Fruit fly (Drosophila melanogaster) whole organism, embryonic: ENCODE data around the gene kirre.
A peak's percentile ranks its signal among the peaks of the same experiment; 100 is the strongest.

Source experiments
- Aef1 ChIP-seq: fragments of 200-800 bp; sonication (Bioruptor generic); IDR thresholded peaks from 3 replicates; pipeline ENCODE4 v1.3.6; 2022; ENCODE audit warnings: missing biosample characterization, missing genetic modification characterization
- Bdp1 ChIP-seq: fragments of 200-800 bp; sonication (Bioruptor generic); optimal IDR thresholded peaks from 3 replicates; lab custom pipeline; 2016; ENCODE audit warnings: missing biosample characterization, missing genetic modification characterization
- CG10959 ChIP-seq: fragments of 200-800 bp; sonication (Bioruptor generic); IDR thresholded peaks from 2 replicates; pipeline ENCODE4 v1.3.6; 2022; ENCODE audit warnings: missing biosample characterization, missing genetic modification characterization
- CG11696 ChIP-seq: fragments of 200-800 bp; sonication (Bioruptor generic); IDR thresholded peaks from 2 replicates; pipeline ENCODE4 v1.3.6; 2022; ENCODE audit warnings: missing biosample characterization, missing genetic modification characterization
- CG11723 ChIP-seq: fragments of 200-800 bp; sonication (Bioruptor generic); optimal IDR thresholded peaks from 2 replicates; lab custom pipeline; 2017; ENCODE audit warnings: missing biosample characterization, mild to moderate bottlenecking, missing genetic modification characterization
- CG12769 ChIP-seq: fragments of 200-800 bp; sonication (Bioruptor generic); optimal IDR thresholded peaks from 2 replicates; lab custom pipeline; 2019; ENCODE audit warnings: missing biosample characterization, mild to moderate bottlenecking, missing genetic modification characterization, moderate library complexity
- CG12942 ChIP-seq: fragments of 200-800 bp; sonication (Bioruptor generic); optimal IDR thresholded peaks from 3 replicates; lab custom pipeline; 2016; ENCODE audit warnings: missing biosample characterization, missing genetic modification characterization
- CG13424 ChIP-seq: fragments of 200-800 bp; sonication (Bioruptor generic); optimal IDR thresholded peaks from 2 replicates; lab custom pipeline; 2019; ENCODE audit warnings: missing biosample characterization, mild to moderate bottlenecking, missing genetic modification characterization, moderate library complexity
- CG14710 ChIP-seq: fragments of 200-800 bp; sonication (Bioruptor generic); optimal IDR thresholded peaks from 3 replicates; lab custom pipeline; 2019; ENCODE audit warnings: missing biosample characterization, mild to moderate bottlenecking, missing genetic modification characterization, moderate library complexity
- CG17568 ChIP-seq: fragments of 200-800 bp; sonication (Bioruptor generic); optimal IDR thresholded peaks from 2 replicates; lab custom pipeline; 2018; ENCODE audit warnings: missing biosample characterization, mild to moderate bottlenecking, missing genetic modification characterization, moderate library complexity
- CG1792 ChIP-seq: fragments of 200-800 bp; sonication (Bioruptor generic); optimal IDR thresholded peaks from 2 replicates; lab custom pipeline; 2016; ENCODE audit warnings: missing biosample characterization, missing genetic modification characterization
- CG33213 ChIP-seq: fragments of 200-800 bp; sonication (Bioruptor generic); optimal IDR thresholded peaks from 3 replicates; lab custom pipeline; 2016; ENCODE audit warnings: missing biosample characterization, missing genetic modification characterization
- CG4424 ChIP-seq: fragments of 200-800 bp; sonication (Bioruptor generic); optimal IDR thresholded peaks from 3 replicates; lab custom pipeline; 2016; ENCODE audit warnings: missing biosample characterization, missing genetic modification characterization
- CG6272 ChIP-seq: fragments of 200-800 bp; sonication (Bioruptor generic); IDR thresholded peaks from 2 replicates; pipeline ENCODE4 v1.3.6; 2022; ENCODE audit warnings: missing biosample characterization, missing genetic modification characterization
- CG6683 ChIP-seq: fragments of 200-800 bp; sonication (Bioruptor generic); optimal IDR thresholded peaks from 2 replicates; lab custom pipeline; 2017; ENCODE audit warnings: missing biosample characterization, mild to moderate bottlenecking, missing genetic modification characterization, missing genetic modification reagents
- CG6765 ChIP-seq: fragments of 200-800 bp; sonication (Bioruptor generic); optimal IDR thresholded peaks from 3 replicates; lab custom pipeline; 2017; ENCODE audit warnings: missing biosample characterization, mild to moderate bottlenecking, missing genetic modification characterization
- CG6791 ChIP-seq: fragments of 200-800 bp; sonication (Bioruptor generic); IDR thresholded peaks from 3 replicates; pipeline ENCODE4 v1.3.6; 2022; ENCODE audit warnings: missing biosample characterization, missing genetic modification characterization; ENCODE audit not compliant: partially characterized antibody
- CG7745 ChIP-seq: fragments of 200-800 bp; sonication (Bioruptor generic); optimal IDR thresholded peaks from 2 replicates; lab custom pipeline; 2018; ENCODE audit warnings: missing biosample characterization, mild to moderate bottlenecking, missing genetic modification characterization, moderate library complexity
- CG8765 ChIP-seq: fragments of 200-800 bp; sonication (Bioruptor generic); IDR thresholded peaks from 2 replicates; pipeline ENCODE4 v1.3.6; 2022; ENCODE audit warnings: missing biosample characterization, missing genetic modification characterization
- CG9797 ChIP-seq: fragments of 200-800 bp; sonication (Bioruptor generic); optimal IDR thresholded peaks from 3 replicates; lab custom pipeline; 2018; ENCODE audit warnings: missing biosample characterization, mild to moderate bottlenecking, missing genetic modification characterization
- CHES-1-like ChIP-seq: fragments of 200-800 bp; sonication (Bioruptor generic); optimal IDR thresholded peaks from 2 replicates; lab custom pipeline; 2016; ENCODE audit warnings: missing biosample characterization, missing genetic modification characterization
- Deaf1 ChIP-seq: fragments of 200-800 bp; optimal IDR thresholded peaks from 3 replicates; lab custom pipeline; 2019; ENCODE audit warnings: missing biosample characterization, mild to moderate bottlenecking, missing genetic modification characterization, moderate library complexity
- Dfd ChIP-seq, 2 experiments: fragments of >200 bp; optimal IDR thresholded peaks; 2 replicates each; lab custom pipeline; 2017; ENCODE audit warnings: missing biosample characterization in 2 of 2, missing genetic modification characterization in 2 of 2
- Dip2 ChIP-seq: fragments of 200-800 bp; sonication (Bioruptor generic); IDR thresholded peaks from 2 replicates; pipeline ENCODE4 v1.3.6; 2022; ENCODE audit warnings: missing biosample characterization, missing genetic modification characterization
- Drgx ChIP-seq: fragments of 200-800 bp; sonication (Bioruptor generic); IDR thresholded peaks from 2 replicates; pipeline ENCODE4 v1.3.6; 2022; ENCODE audit warnings: missing biosample characterization, missing genetic modification characterization
- Eip74EF ChIP-seq, 2 experiments: fragments of 200-800 bp in 1 of 2; fragments of >200 bp in 1 of 2; sonication (Bioruptor generic) in 1 of 2; optimal IDR thresholded peaks; 2 replicates each; lab custom pipeline; 2017 to 2019; ENCODE audit warnings: missing biosample characterization in 2 of 2, missing genetic modification characterization in 2 of 2, mild to moderate bottlenecking in 1 of 2, moderate library complexity in 1 of 2
- Elba2 ChIP-seq: fragments of 200-800 bp; sonication (Bioruptor generic); optimal IDR thresholded peaks from 3 replicates; lab custom pipeline; 2016; ENCODE audit warnings: missing biosample characterization, missing genetic modification characterization
- Fer2 ChIP-seq: fragments of 200-800 bp; sonication (Bioruptor generic); optimal IDR thresholded peaks from 2 replicates; lab custom pipeline; 2018; ENCODE audit warnings: missing biosample characterization, mild to moderate bottlenecking, missing genetic modification characterization, moderate library complexity
- Gsc ChIP-seq: fragments of 200-800 bp; sonication (Bioruptor generic); IDR thresholded peaks from 2 replicates; pipeline ENCODE4 v1.3.6; 2022; ENCODE audit warnings: missing biosample characterization, missing genetic modification characterization
- HHEX ChIP-seq: fragments of 200-800 bp; sonication (Bioruptor generic); optimal IDR thresholded peaks from 3 replicates; lab custom pipeline; 2017; ENCODE audit warnings: missing biosample characterization, mild to moderate bottlenecking, missing genetic modification characterization, missing genetic modification reagents
- Lim3 ChIP-seq: fragments of 200-800 bp; sonication (Bioruptor generic); IDR thresholded peaks from 2 replicates; pipeline ENCODE4 v1.3.6; 2022; ENCODE audit warnings: missing biosample characterization, missing genetic modification characterization
- MESR4 ChIP-seq: fragments of 200-800 bp; sonication (Bioruptor generic); optimal IDR thresholded peaks from 2 replicates; lab custom pipeline; 2018; ENCODE audit warnings: missing biosample characterization, mild to moderate bottlenecking, missing genetic modification characterization, moderate library complexity
- Med ChIP-seq: fragments of 200-800 bp; sonication (Bioruptor generic); peaks from one replicate; lab custom pipeline; 2016; ENCODE audit warnings: missing biosample characterization, missing genetic modification characterization, mild to moderate bottlenecking, inconsistent platforms, moderate library complexity
- Mes4 ChIP-seq: fragments of 200-800 bp; sonication (Bioruptor generic); optimal IDR thresholded peaks from 2 replicates; lab custom pipeline; 2016; ENCODE audit warnings: missing biosample characterization, missing genetic modification characterization
- Stat92E ChIP-seq, 3 experiments: fragments of >200 bp in 2 of 3; fragments of 200-800 bp in 1 of 3; sonication (Bioruptor generic) in 1 of 3; optimal IDR thresholded peaks; 2 replicates each; lab custom pipeline; 2017 to 2019; ENCODE audit warnings: missing biosample characterization in 3 of 3, missing genetic modification characterization in 3 of 3, mild to moderate bottlenecking in 1 of 3, moderate library complexity in 1 of 3
- Taf1 ChIP-seq: fragments of 200-800 bp; sonication (Bioruptor generic); IDR thresholded peaks from 2 replicates; pipeline ENCODE4 v1.3.6; 2022; ENCODE audit warnings: missing biosample characterization, missing genetic modification characterization
- Usf ChIP-seq: fragments of 200-800 bp; sonication (Bioruptor generic); optimal IDR thresholded peaks from 2 replicates; lab custom pipeline; 2017; ENCODE audit warnings: missing genotype, missing biosample characterization, missing genetic modification characterization
- YL-1 ChIP-seq: fragments of 200-800 bp; sonication (Bioruptor generic); optimal IDR thresholded peaks from 3 replicates; lab custom pipeline; 2017; ENCODE audit warnings: missing biosample characterization, mild to moderate bottlenecking, missing genetic modification characterization
- ash1 ChIP-seq: fragments of 200-800 bp; sonication (Bioruptor generic); optimal IDR thresholded peaks from 2 replicates; lab custom pipeline; 2018; ENCODE audit warnings: missing biosample characterization, mild to moderate bottlenecking, missing genetic modification characterization
- bowl ChIP-seq: fragments of 200-800 bp; sonication (Bioruptor generic); IDR thresholded peaks from 2 replicates; pipeline ENCODE4 v1.3.6; 2022; ENCODE audit warnings: missing biosample characterization, missing genetic modification characterization
- cad ChIP-seq: fragments of >200 bp; optimal IDR thresholded peaks from 2 replicates; lab custom pipeline; 2017; ENCODE audit warnings: missing biosample characterization, missing genetic modification characterization
- chm ChIP-seq: fragments of 200-800 bp; sonication (Bioruptor generic); IDR thresholded peaks from 2 replicates; pipeline ENCODE4 v1.3.6; 2022; ENCODE audit warnings: missing biosample characterization, missing genetic modification characterization
- fru ChIP-seq: fragments of >200 bp; optimal IDR thresholded peaks from 2 replicates; lab custom pipeline; 2017
- lmd ChIP-seq: fragments of 200-800 bp; sonication (Bioruptor generic); IDR thresholded peaks from 2 replicates; pipeline ENCODE4 v1.3.6; 2022; ENCODE audit warnings: missing biosample characterization, missing genetic modification characterization
- nmo ChIP-seq: fragments of 200-800 bp; sonication (Bioruptor generic); optimal IDR thresholded peaks from 2 replicates; lab custom pipeline; 2018; ENCODE audit warnings: missing biosample characterization, mild to moderate bottlenecking, missing genetic modification characterization, moderate library complexity
- otp ChIP-seq: fragments of 200-800 bp; sonication (Bioruptor generic); IDR thresholded peaks from 3 replicates; pipeline ENCODE4, ENCODE4 v1.3.6; 2022; ENCODE audit warnings: missing biosample characterization, missing genetic modification characterization
- pum ChIP-seq: fragments of 200-800 bp; sonication (Bioruptor generic); optimal IDR thresholded peaks from 2 replicates; lab custom pipeline; 2016; ENCODE audit warnings: missing biosample characterization, missing genetic modification characterization
- pzg ChIP-seq: fragments of 200-800 bp; sonication (Bioruptor generic); optimal IDR thresholded peaks from 3 replicates; lab custom pipeline; 2018; ENCODE audit warnings: missing biosample characterization, mild to moderate bottlenecking, missing genetic modification characterization, moderate library complexity
- slou ChIP-seq: fragments of 200-800 bp; sonication (Bioruptor generic); optimal IDR thresholded peaks from 3 replicates; lab custom pipeline; 2016; ENCODE audit warnings: missing biosample characterization, missing genetic modification characterization
- sob ChIP-seq: fragments of 200-800 bp; sonication (Bioruptor generic); IDR thresholded peaks from 2 replicates; pipeline ENCODE4 v1.3.6; 2022; ENCODE audit warnings: missing biosample characterization, missing genetic modification characterization
- tgo ChIP-seq: fragments of 200-800 bp; sonication (Bioruptor generic); IDR thresholded peaks from 3 replicates; pipeline ENCODE4 v1.3.6; 2022; ENCODE audit warnings: missing biosample characterization, missing genetic modification characterization
- wek ChIP-seq: fragments of 200-800 bp; sonication (Bioruptor generic); optimal IDR thresholded peaks from 3 replicates; lab custom pipeline; 2018; ENCODE audit warnings: missing biosample characterization, mild to moderate bottlenecking, missing genetic modification characterization, moderate library complexity
- wor ChIP-seq: fragments of 200-800 bp; sonication (Bioruptor generic); IDR thresholded peaks from 2 replicates; pipeline ENCODE4 v1.3.6; 2022; ENCODE audit warnings: missing biosample characterization, missing genetic modification characterization

The kirre gene

dm6 chrX:2714730-2715129 is 25.5 kb upstream of the kirre start (continued):
- peak; percentile 46 for TF ChIP-seq Med (GFP tag; lab: Kevin White, UChicago)
- no peak for TF ChIP-seq YL-1 (GFP tag; lab: Kevin White, UChicago)
- TF ChIP-seq Bdp1 (GFP tag; lab: Kevin White, UChicago): no peak
- no peak for TF ChIP-seq CG9797 (GFP tag; lab: Kevin White, UChicago)
- no peak for TF ChIP-seq bowl (GFP tag; lab: Robert Waterston, UW)
- TF ChIP-seq CG7745: no peak
- no peak for TF ChIP-seq slou (GFP tag; lab: Kevin White, UChicago)
- TF ChIP-seq Taf1 (GFP tag; lab: Robert Waterston, UW): no peak
- TF ChIP-seq Dfd (GFP tag; optimal IDR thresholded peaks at IDR 0.05; lab: Kevin White, UChicago): no peak
- no peak for TF ChIP-seq Lim3
- TF ChIP-seq CG8765 (GFP tag; lab: Robert Waterston, UW): no peak
- TF ChIP-seq Mes4 (GFP tag; lab: Kevin White, UChicago): no peak
- no peak for TF ChIP-seq wek (GFP tag; lab: Kevin White, UChicago)
- no peak for TF ChIP-seq tgo (GFP tag; lab: Robert Waterston, UW)
- no peak for TF ChIP-seq Gsc (GFP tag; lab: Robert Waterston, UW)
- no peak for TF ChIP-seq CHES-1-like (GFP tag; lab: Kevin White, UChicago)
- TF ChIP-seq Stat92E (GFP tag; optimal IDR thresholded peaks at IDR 0.05; lab: Kevin White, UChicago): no peak
- TF ChIP-seq CG11696: no peak
- TF ChIP-seq CG6272 (GFP tag; lab: Robert Waterston, UW): no peak
- no peak for TF ChIP-seq MESR4 (GFP tag; lab: Kevin White, UChicago)
- TF ChIP-seq nmo (GFP tag; lab: Kevin White, UChicago): no peak
- no peak for TF ChIP-seq wor
- no peak for TF ChIP-seq Usf
- TF ChIP-seq ash1 (GFP tag; lab: Kevin White, UChicago): no peak
- TF ChIP-seq Deaf1 (tag; lab: Kevin White, UChicago): no peak
- no peak for TF ChIP-seq CG12942 (GFP tag; lab: Kevin White, UChicago)
- TF ChIP-seq fru (lab: Kevin White, UChicago): no peak
- no peak for TF ChIP-seq Dip2
- no peak for TF ChIP-seq chm
- no peak for TF ChIP-seq Aef1 (GFP tag; lab: Robert Waterston, UW)
- TF ChIP-seq CG17568 (GFP tag; lab: Kevin White, UChicago): no peak
- TF ChIP-seq cad (GFP tag; lab: Kevin White, UChicago): no peak
- TF ChIP-seq Drgx (GFP tag; lab: Robert Waterston, UW): no peak
- no peak for TF ChIP-seq CG1792 (GFP tag; lab: Kevin White, UChicago)
- peak; percentile 50 for TF ChIP-seq pzg (GFP tag; lab: Kevin White, UChicago)
- TF ChIP-seq CG6683 (GFP tag; lab: Kevin White, UChicago): no peak
- no peak for TF ChIP-seq CG11723 (GFP tag; lab: Kevin White, UChicago)
- no peak for TF ChIP-seq Elba2 (GFP tag; lab: Kevin White, UChicago)
- no peak for TF ChIP-seq Eip74EF (GFP tag; optimal IDR thresholded peaks at IDR 0.05; lab: Kevin White, UChicago)
- no peak for TF ChIP-seq CG14710 (tag; lab: Kevin White, UChicago)
- no peak for TF ChIP-seq Fer2 (tag; lab: Kevin White, UChicago)
- TF ChIP-seq CG12769 (tag; lab: Kevin White, UChicago): no peak
- TF ChIP-seq CG13424: peak; percentile 42
- TF ChIP-seq pum (GFP tag; lab: Kevin White, UChicago): no peak
- TF ChIP-seq HHEX (GFP tag; lab: Kevin White, UChicago): no peak
- no peak for TF ChIP-seq otp (GFP tag; lab: Robert Waterston, UW)
- no peak for TF ChIP-seq CG10959 (GFP tag; lab: Robert Waterston, UW)
- no peak for TF ChIP-seq CG6765 (GFP tag; lab: Kevin White, UChicago)
- TF ChIP-seq lmd (GFP tag; lab: Robert Waterston, UW): peak; percentile 19; the same call in 1 of the 2 replicates
- 0 out of 3 replicates have a peak, but pooled peaks have one; percentile 36 for TF ChIP-seq CG6791 (GFP tag; lab: Robert Waterston, UW)
- TF ChIP-seq CG4424 (GFP tag; lab: Kevin White, UChicago): no peak
- no peak for TF ChIP-seq CG33213 (GFP tag; lab: Kevin White, UChicago)
- TF ChIP-seq sob (GFP tag; lab: Robert Waterston, UW): no peak
